Fruit fly (Drosophila melanogaster): Measurements from ENCODE around the gene Cpr76Ba.

Gene Cpr76Ba

DNA sequence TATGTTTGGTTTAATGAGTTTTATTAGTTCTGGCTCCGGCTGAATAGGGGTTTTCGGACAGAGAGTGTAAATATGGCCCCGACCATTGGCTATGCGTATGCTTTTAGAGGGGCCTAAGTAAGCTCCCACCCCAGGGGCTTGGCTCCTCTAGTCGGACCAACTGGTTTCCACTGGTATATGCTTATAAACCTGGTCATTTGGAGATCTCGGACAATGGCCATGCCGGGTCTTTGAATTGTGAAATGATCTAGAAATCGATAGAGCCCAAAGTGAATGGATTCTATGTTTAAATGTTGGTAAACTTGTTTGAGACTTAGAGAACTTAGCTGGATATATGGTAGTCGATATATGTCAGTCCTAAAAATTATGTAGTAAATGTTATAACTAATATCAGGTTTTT lies 40.5 kb upstream of the Cpr76Ba start:
- TF ChIP-seq CG10321 (GFP tag; IDR thresholded peaks at IDR 0.05) = no peak
- 0 out of 2 replicates have a peak, but pooled peaks have one; percentile 2 for TF ChIP-seq bbx (GFP tag; IDR thresholded peaks at IDR 0.05; ENCODE audit: partially characterized antibody)
- TF ChIP-seq CG12769 (tag; optimal IDR thresholded peaks at IDR 0.05) = peak; percentile 49
- peak; percentile 39 for TF ChIP-seq oc (tag; optimal IDR thresholded peaks at IDR 0.05)
- TF ChIP-seq Sry-δ (GFP tag; optimal IDR thresholded peaks at IDR 0.05) = no peak
- no peak for TF ChIP-seq dysf (GFP tag; IDR thresholded peaks at IDR 0.05)
- peak; percentile 91 for TF ChIP-seq CG13894 (tag; optimal IDR thresholded peaks at IDR 0.05)
- TF ChIP-seq CG6791 (GFP tag; IDR thresholded peaks at IDR 0.05; ENCODE audit: partially characterized antibody) = 0 out of 3 replicates have a peak, but pooled peaks have one; percentile 33
- no peak for TF ChIP-seq eve (GFP tag; optimal IDR thresholded peaks at IDR 0.05)
- TF ChIP-seq Kr (GFP tag; optimal IDR thresholded peaks at IDR 0.05) = no peak
- TF ChIP-seq gem (tag; optimal IDR thresholded peaks at IDR 0.05) = peak; percentile 1
- TF ChIP-seq CG32772 (GFP tag; IDR thresholded peaks at IDR 0.05) = no peak
- no peak for TF ChIP-seq schlank (tag; optimal IDR thresholded peaks at IDR 0.05)
- no peak for TF ChIP-seq Oli (tag; optimal IDR thresholded peaks at IDR 0.05)

DNA sequence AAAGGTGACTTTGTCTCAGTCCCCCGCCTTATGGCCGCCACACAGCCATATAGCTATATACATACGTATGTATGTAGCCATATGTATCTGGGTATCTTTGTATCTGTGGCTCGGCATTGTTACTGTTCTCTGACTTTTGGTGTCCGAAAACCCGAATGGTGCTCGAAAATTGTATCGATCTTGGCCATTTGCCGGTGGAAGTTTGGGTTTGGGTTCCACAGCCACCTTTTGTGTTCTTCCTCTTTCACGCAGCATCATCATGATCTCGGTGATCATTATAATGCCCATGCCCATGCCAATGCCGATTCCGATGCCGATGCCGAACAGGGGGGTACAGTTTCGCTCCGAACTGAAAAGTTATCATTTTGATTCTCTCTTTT lies 39.9 kb upstream of the Cpr76Ba start:
- no peak for TF ChIP-seq CG14710 (tag; optimal IDR thresholded peaks at IDR 0.05)
- TF ChIP-seq al (GFP tag; IDR thresholded peaks at IDR 0.05) = no peak
- TF ChIP-seq CG17385 (GFP tag; optimal IDR thresholded peaks at IDR 0.05) = peak; percentile 82
- TF ChIP-seq CG17612 (GFP tag; IDR thresholded peaks at IDR 0.05) = no peak
- TF ChIP-seq kni (GFP tag; optimal IDR thresholded peaks at IDR 0.05) = peak; percentile 97
- no peak for TF ChIP-seq wor (GFP tag; IDR thresholded peaks at IDR 0.05)
- TF ChIP-seq CG7271 (tag; optimal IDR thresholded peaks at IDR 0.05) = no peak
- TF ChIP-seq sna (GFP tag; IDR thresholded peaks at IDR 0.05; ENCODE audit: partially characterized antibody) = no peak
- no peak for TF ChIP-seq Awh (GFP tag; IDR thresholded peaks at IDR 0.05)
- TF ChIP-seq CG12769 (tag; optimal IDR thresholded peaks at IDR 0.05) = peak; percentile 85
- no peak for TF ChIP-seq Bdp1 (GFP tag; optimal IDR thresholded peaks at IDR 0.05)
- no peak for TF ChIP-seq Spps (tag; optimal IDR thresholded peaks at IDR 0.05)
- TF ChIP-seq row (GFP tag; IDR thresholded peaks at IDR 0.05) = no peak
- TF ChIP-seq CoRest (tag; optimal IDR thresholded peaks at IDR 0.05) = no peak
- no peak for TF ChIP-seq lilli (GFP tag; optimal IDR thresholded peaks at IDR 0.05)
- TF ChIP-seq Deaf1 (tag; optimal IDR thresholded peaks at IDR 0.05) = peak; percentile 64
- no peak for TF ChIP-seq CG9876 (GFP tag; optimal IDR thresholded peaks at IDR 0.05)
- TF ChIP-seq CG31388 (GFP tag; optimal IDR thresholded peaks at IDR 0.05) = no peak
- TF ChIP-seq CG10321 (GFP tag; IDR thresholded peaks at IDR 0.05) = no peak
- no peak for TF ChIP-seq sima (GFP tag; optimal IDR thresholded peaks at IDR 0.05)
- no peak for TF ChIP-seq Camta (GFP tag; optimal IDR thresholded peaks at IDR 0.05)
- no peak for TF ChIP-seq CG13287 (GFP tag; IDR thresholded peaks at IDR 0.05; ENCODE audit: partially characterized antibody)
- no peak for TF ChIP-seq pzg (GFP tag; optimal IDR thresholded peaks at IDR 0.05)
- peak; percentile 84 for TF ChIP-seq Lpt (GFP tag; optimal IDR thresholded peaks at IDR 0.05)
- no peak for TF ChIP-seq jing (GFP tag; optimal IDR thresholded peaks at IDR 0.05)
- TF ChIP-seq Med (GFP tag) = no peak
- no peak for TF ChIP-seq az2 (GFP tag; optimal IDR thresholded peaks at IDR 0.05)
- TF ChIP-seq psq (GFP tag; optimal IDR thresholded peaks at IDR 0.05) = no peak
- TF ChIP-seq CG8089 (GFP tag; optimal IDR thresholded peaks at IDR 0.05) = no peak
- TF ChIP-seq br (optimal IDR thresholded peaks at IDR 0.05) = no peak
- no peak for TF ChIP-seq CG9609 (GFP tag; optimal IDR thresholded peaks at IDR 0.05)
- TF ChIP-seq gro (GFP tag; optimal IDR thresholded peaks at IDR 0.05) = no peak
- TF ChIP-seq Eip74EF (GFP tag; optimal IDR thresholded peaks at IDR 0.05) = no peak
- no peak for TF ChIP-seq Fer3 (tag; optimal IDR thresholded peaks at IDR 0.05)
- no peak for TF ChIP-seq hkb (optimal IDR thresholded peaks at IDR 0.05)
- no peak for TF ChIP-seq hkb (GFP tag; IDR thresholded peaks at IDR 0.05)
- no peak for TF ChIP-seq eve (GFP tag; optimal IDR thresholded peaks at IDR 0.05)
- no peak for TF ChIP-seq hbn (GFP tag; IDR thresholded peaks at IDR 0.05; ENCODE audit: partially characterized antibody)
- no peak for TF ChIP-seq klu (GFP tag; IDR thresholded peaks at IDR 0.05)
- no peak for TF ChIP-seq Mrtf (GFP tag; IDR thresholded peaks at IDR 0.05)

Measured in whole organism, embryonic.